In genomic region chr3R:16080942-16081589, dm6 we compare ENCODE assay signal across 3 fruit fly cellular contexts.
TF ChIP-seq lines count a peak whose summit lies in the region.

Gene CG32855 (minus strand): TSS chr3R:16080992.

- no peak for TF ChIP-seq CTCF in whole organism, embryonic (GFP tag; optimal IDR thresholded peaks at IDR 0.05; lab: Kevin White, UChicago)

TF ChIP-seq in whole organism, embryonic, 481 proteins besides CTCF, POLR2A, EP300 and RAD21 (continues in another document):
- TF ChIP-seq dmrt11E (tag; optimal IDR thresholded peaks at IDR 0.05; lab: Kevin White, UChicago) (peak; percentile 13), Nf-YC (tag; optimal IDR thresholded peaks at IDR 0.05; lab: Kevin White, UChicago) (no peak), bsh (GFP tag; optimal IDR thresholded peaks at IDR 0.05; lab: Kevin White, UChicago) (peak in 1 of 2 experiments; percentile 8), gsb-n (tag; optimal IDR thresholded peaks at IDR 0.05; lab: Kevin White, UChicago) (peak; percentile 75), vvl (GFP tag; IDR thresholded peaks at IDR 0.05; lab: Robert Waterston, UW) (0 out of 2 replicates have a peak, but pooled peaks have one; percentile 20), Hr78 (GFP tag; optimal IDR thresholded peaks at IDR 0.05; lab: Kevin White, UChicago) (peak in 1 of 2 experiments; percentile 71), Pdp1 (GFP tag; optimal IDR thresholded peaks at IDR 0.05; lab: Kevin White, UChicago) (peak in 1 of 2 experiments; percentile 16), disco-r (GFP tag; optimal IDR thresholded peaks at IDR 0.05; lab: Kevin White, UChicago) (no peak), CG13775 (GFP tag; optimal IDR thresholded peaks at IDR 0.05; lab: Kevin White, UChicago) (no peak), CG15011 (GFP tag; optimal IDR thresholded peaks at IDR 0.05; lab: Kevin White, UChicago) (no peak), Trl (optimal IDR thresholded peaks at IDR 0.05; lab: Kevin White, UChicago) (no peak), Trl (GFP tag; optimal IDR thresholded peaks at IDR 0.05; lab: Kevin White, UChicago) (no peak), Med (GFP tag; lab: Kevin White, UChicago) (peak; percentile 76), ci (GFP tag; IDR thresholded peaks at IDR 0.05; lab: Robert Waterston, UW) (peak; percentile 55; the same call in 1 of the 3 replicates), CG9876 (GFP tag; optimal IDR thresholded peaks at IDR 0.05; lab: Kevin White, UChicago) (no peak), prd (optimal IDR thresholded peaks at IDR 0.05; lab: Kevin White, UChicago) (no peak), prd (GFP tag; IDR thresholded peaks at IDR 0.05; lab: Robert Waterston, UW) (peak; percentile 20; the same call in 1 of the 3 replicates), seq (GFP tag; IDR thresholded peaks at IDR 0.05; lab: Robert Waterston, UW) (no peak), oc (tag; optimal IDR thresholded peaks at IDR 0.05; lab: Kevin White, UChicago) (peak; percentile 7), Eip74EF (GFP tag; optimal IDR thresholded peaks at IDR 0.05; lab: Kevin White, UChicago) (no peak), Sox102F (GFP tag; optimal IDR thresholded peaks at IDR 0.05; lab: Kevin White, UChicago) (peak; percentile 32), row (GFP tag; IDR thresholded peaks at IDR 0.05; lab: Robert Waterston, UW) (0 out of 3 replicates have a peak, but pooled peaks have one; percentile 15), kni (GFP tag; optimal IDR thresholded peaks at IDR 0.05; lab: Kevin White, UChicago) (peak; percentile 71), Lpt (GFP tag; optimal IDR thresholded peaks at IDR 0.05; lab: Kevin White, UChicago) (no peak), Asciz (GFP tag; optimal IDR thresholded peaks at IDR 0.05; lab: Kevin White, UChicago) (peak; percentile 7), CG1603 (tag; optimal IDR thresholded peaks at IDR 0.05; lab: Kevin White, UChicago) (peak; percentile 31), CG33557 (GFP tag; optimal IDR thresholded peaks at IDR 0.05; lab: Kevin White, UChicago) (peak; percentile 19), CG6254 (GFP tag; optimal IDR thresholded peaks at IDR 0.05; lab: Kevin White, UChicago) (no peak), Ets65A (GFP tag; lab: Kevin White, UChicago) (peak; percentile 6), Fer3 (tag; optimal IDR thresholded peaks at IDR 0.05; lab: Kevin White, UChicago) (no peak)

TF ChIP-seq in whole organism, prepupa, 60 proteins besides CTCF, POLR2A, EP300 and RAD21:
- TF ChIP-seq pdm3 (GFP tag; optimal IDR thresholded peaks at IDR 0.05; lab: Kevin White, UChicago) (peak; percentile 23), dac (GFP tag; optimal IDR thresholded peaks at IDR 0.05; lab: Kevin White, UChicago) (no peak), CG32006 (GFP tag; optimal IDR thresholded peaks at IDR 0.05; lab: Kevin White, UChicago) (peak; percentile 45), cyc (GFP tag; optimal IDR thresholded peaks at IDR 0.05; lab: Kevin White, UChicago) (no peak), CG34406 (GFP tag; optimal IDR thresholded peaks at IDR 0.05; lab: Kevin White, UChicago) (peak; percentile 10), Eip78C (GFP tag; lab: Kevin White, UChicago) (peak; percentile 75), CG3919 (GFP tag; optimal IDR thresholded peaks at IDR 0.05; lab: Kevin White, UChicago) (peak; percentile 33), Hr4 (GFP tag; optimal IDR thresholded peaks at IDR 0.05; lab: Kevin White, UChicago) (peak; percentile 32), CG15336 (GFP tag; IDR thresholded peaks at IDR 0.05; lab: Robert Waterston, UW) (0 out of 2 replicates have a peak, but pooled peaks have one; percentile 27), fkh (GFP tag; optimal IDR thresholded peaks at IDR 0.05; lab: Kevin White, UChicago) (peak; percentile 33), CG11902 (GFP tag; optimal IDR thresholded peaks at IDR 0.05; lab: Kevin White, UChicago) (no peak)

TF ChIP-seq in whole organism, pupa, 21 proteins besides CTCF, POLR2A, EP300 and RAD21:
- TF ChIP-seq fd96Ca (GFP tag; IDR thresholded peaks at IDR 0.05; lab: Robert Waterston, UW), result no peak
- TF ChIP-seq CG4496 (GFP tag; IDR thresholded peaks at IDR 0.05; lab: Robert Waterston, UW), result no peak
- no peak for TF ChIP-seq CG32121 (GFP tag; IDR thresholded peaks at IDR 0.05; lab: Robert Waterston, UW)
- no peak for TF ChIP-seq Ets98B (GFP tag; IDR thresholded peaks at IDR 0.05; lab: Robert Waterston, UW)
- TF ChIP-seq CG10348 (GFP tag; IDR thresholded peaks at IDR 0.05; lab: Robert Waterston, UW), result no peak
- TF ChIP-seq EcR (GFP tag; optimal IDR thresholded peaks at IDR 0.05; lab: Kevin White, UChicago), result peak; percentile 58
- TF ChIP-seq CG8159 (tag; optimal IDR thresholded peaks at IDR 0.05; lab: Kevin White, UChicago), result no peak
- TF ChIP-seq Pif1B (GFP tag; optimal IDR thresholded peaks at IDR 0.05; lab: Kevin White, UChicago), result no peak

Comparison
In these comparisons a context has a peak if more than half of its experiments do, and no peak if none do; other contexts are left out.
1. Of the 7 proteins assayed by ChIP-seq in both whole organism, embryonic and whole organism, prepupa: peak only in whole organism, embryonic: Blimp-1 and Sox102F; only in whole organism, prepupa: none; in both: none; in neither: 5.